Fruit fly (Drosophila melanogaster): Measurements from ENCODE around the gene BBS8.

Gene BBS8

DNA sequence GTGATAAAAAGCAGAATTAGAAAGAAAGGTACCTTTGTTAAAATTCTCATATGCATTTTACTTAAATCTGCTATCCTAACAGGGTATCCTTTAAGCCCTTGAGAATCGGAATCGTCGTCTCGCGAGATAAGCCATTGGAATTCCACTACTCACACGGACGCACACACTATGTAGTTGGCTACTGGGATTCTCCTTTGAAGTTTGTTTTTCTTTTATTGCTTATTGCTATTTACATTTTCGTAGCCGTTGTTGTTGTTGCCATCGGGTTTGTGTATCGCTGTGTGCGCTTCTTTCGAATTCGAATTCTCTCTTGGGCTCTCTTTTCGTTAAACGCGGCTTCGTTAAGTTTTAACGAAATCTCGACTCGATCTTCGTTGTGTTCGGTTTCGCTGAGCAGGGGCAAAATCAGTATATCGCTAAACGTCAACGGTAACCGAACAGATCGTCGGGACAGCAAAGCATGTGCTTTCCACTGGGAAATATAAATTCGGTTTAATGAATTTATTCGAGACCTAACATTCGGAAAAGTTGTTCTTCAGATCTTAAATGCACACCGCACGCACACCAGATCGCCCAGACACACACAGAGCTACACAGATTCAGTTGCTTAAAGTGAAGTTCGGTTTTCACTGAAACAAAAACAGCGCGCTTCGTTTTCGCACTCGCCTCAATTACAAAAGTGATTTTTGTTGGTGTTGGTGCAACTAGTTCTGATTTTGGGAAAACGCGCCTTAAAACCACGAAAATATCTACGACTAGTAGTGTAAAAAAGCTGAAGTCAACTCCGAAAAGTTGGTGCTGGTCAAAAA is 8.4 kb downstream of the BBS8 start, which contains the start of gene ex (continued):
- TF ChIP-seq HmgZ (tag; optimal IDR thresholded peaks at IDR 0.05): peak; percentile 65
- TF ChIP-seq caup (GFP tag; optimal IDR thresholded peaks at IDR 0.05; ENCODE audit: severe bottlenecking): peak; percentile 75
- no peak for TF ChIP-seq CG6654 (GFP tag; optimal IDR thresholded peaks at IDR 0.05)
- TF ChIP-seq crol (GFP tag; IDR thresholded peaks at IDR 0.05): 0 out of 2 replicates have a peak, but pooled peaks have one; percentile 21
- TF ChIP-seq Six4 (GFP tag; optimal IDR thresholded peaks at IDR 0.05): no peak
- no peak for TF ChIP-seq gsb (GFP tag; IDR thresholded peaks at IDR 0.05)
- peak; percentile 9 for TF ChIP-seq Spps (tag; optimal IDR thresholded peaks at IDR 0.05)
- TF ChIP-seq stc (GFP tag; IDR thresholded peaks at IDR 0.05): peak; percentile 66; the same call in 1 of the 2 replicates
- TF ChIP-seq sim (GFP tag; IDR thresholded peaks at IDR 0.05): 0 out of 2 replicates have a peak, but pooled peaks have one; percentile 7
- peak; percentile 20 for TF ChIP-seq CG4282 (GFP tag; optimal IDR thresholded peaks at IDR 0.05)
- TF ChIP-seq Dbx (GFP tag; IDR thresholded peaks at IDR 0.05): peak; percentile 51; the same call in 1 of the 3 replicates
- TF ChIP-seq Sox102F (GFP tag; optimal IDR thresholded peaks at IDR 0.05): peak; percentile 42
- peak; percentile 69 for TF ChIP-seq unpg (GFP tag; optimal IDR thresholded peaks at IDR 0.05)
- TF ChIP-seq Nf-YB (GFP tag; optimal IDR thresholded peaks at IDR 0.05): peak; percentile 43
- TF ChIP-seq pros (GFP tag; optimal IDR thresholded peaks at IDR 0.05): peak; percentile 74
- TF ChIP-seq CG13624 (GFP tag; optimal IDR thresholded peaks at IDR 0.05): peak; percentile 14
- TF ChIP-seq vvl (GFP tag; IDR thresholded peaks at IDR 0.05): peak; percentile 73
- TF ChIP-seq sd (tag; optimal IDR thresholded peaks at IDR 0.05): peak; percentile 67
- TF ChIP-seq scrt (GFP tag; optimal IDR thresholded peaks at IDR 0.05): peak; percentile 56
- no peak for TF ChIP-seq tin (GFP tag; optimal IDR thresholded peaks at IDR 0.05)
- peak; percentile 15 for TF ChIP-seq lilli (GFP tag; optimal IDR thresholded peaks at IDR 0.05)
- no peak for TF ChIP-seq Ets65A (GFP tag)
- 0 out of 3 replicates have a peak, but pooled peaks have one; percentile 33 for TF ChIP-seq Opbp (GFP tag; IDR thresholded peaks at IDR 0.05; ENCODE audit: partially characterized antibody)
- TF ChIP-seq zen2 (GFP tag; IDR thresholded peaks at IDR 0.05; ENCODE audit: partially characterized antibody): peak; percentile 52; the same call in 2 of the 3 replicates
- TF ChIP-seq CG6254 (GFP tag; optimal IDR thresholded peaks at IDR 0.05): peak; percentile 57
- peak; percentile 51 for TF ChIP-seq CG11504 (tag; optimal IDR thresholded peaks at IDR 0.05)
- peak; percentile 79 for TF ChIP-seq CG18262 (tag; optimal IDR thresholded peaks at IDR 0.05)
- peak; percentile 21 for TF ChIP-seq sqz (GFP tag; optimal IDR thresholded peaks at IDR 0.05)
- TF ChIP-seq CG2678 (tag; optimal IDR thresholded peaks at IDR 0.05): peak; percentile 76
- peak; percentile 31 for TF ChIP-seq CG2120 (GFP tag; optimal IDR thresholded peaks at IDR 0.05)
- TF ChIP-seq Optix (GFP tag; IDR thresholded peaks at IDR 0.05): no peak
- peak; percentile 41 for TF ChIP-seq bcd (GFP tag; optimal IDR thresholded peaks at IDR 0.05)
- peak; percentile 61 for TF ChIP-seq gcm (GFP tag; optimal IDR thresholded peaks at IDR 0.05)
- TF ChIP-seq CG30020 (tag; optimal IDR thresholded peaks at IDR 0.05): no peak
- TF ChIP-seq crc (GFP tag; optimal IDR thresholded peaks at IDR 0.05): no peak
- 0 out of 3 replicates have a peak, but pooled peaks have one; percentile 21 for TF ChIP-seq sr (GFP tag; IDR thresholded peaks at IDR 0.05)
- peak; percentile 80 for TF ChIP-seq CG2875 (GFP tag; optimal IDR thresholded peaks at IDR 0.05)
- peak; percentile 25 for TF ChIP-seq ERR (GFP tag; optimal IDR thresholded peaks at IDR 0.05)
- TF ChIP-seq CG15011 (GFP tag; optimal IDR thresholded peaks at IDR 0.05): peak; percentile 31
- TF ChIP-seq cg (GFP tag; optimal IDR thresholded peaks at IDR 0.05): peak; percentile 59
- peak; percentile 50 to 56 for TF ChIP-seq Trl (optimal IDR thresholded peaks at IDR 0.05)
- peak; percentile 23 for TF ChIP-seq Trl (GFP tag; optimal IDR thresholded peaks at IDR 0.05)
- peak; percentile 30 for TF ChIP-seq trem (tag; optimal IDR thresholded peaks at IDR 0.05)
- no peak for TF ChIP-seq Xbp1 (GFP tag; optimal IDR thresholded peaks at IDR 0.05)
- TF ChIP-seq kni (GFP tag; optimal IDR thresholded peaks at IDR 0.05): peak; percentile 76
- peak; percentile 65 for TF ChIP-seq CG17829 (tag; optimal IDR thresholded peaks at IDR 0.05)
- no peak for TF ChIP-seq hkb (optimal IDR thresholded peaks at IDR 0.05)
- TF ChIP-seq hkb (GFP tag; IDR thresholded peaks at IDR 0.05): peak; percentile 81
- TF ChIP-seq otp (GFP tag; IDR thresholded peaks at IDR 0.05): peak; percentile 16; the same call in 1 of the 3 replicates
